Fruit fly (Drosophila melanogaster) S2 (cell line): ENCODE results near the gene Ctl1.

Experiments used
- CG8478 ChIP-seq: fragments of >200 bp; optimal IDR thresholded peaks from 2 replicates; lab custom pipeline; 2018
- CTCF ChIP-seq, 2 experiments: fragments of >200 bp; optimal IDR thresholded peaks; 2 replicates each; lab custom pipeline; 2018

The Ctl1 gene

DNA sequence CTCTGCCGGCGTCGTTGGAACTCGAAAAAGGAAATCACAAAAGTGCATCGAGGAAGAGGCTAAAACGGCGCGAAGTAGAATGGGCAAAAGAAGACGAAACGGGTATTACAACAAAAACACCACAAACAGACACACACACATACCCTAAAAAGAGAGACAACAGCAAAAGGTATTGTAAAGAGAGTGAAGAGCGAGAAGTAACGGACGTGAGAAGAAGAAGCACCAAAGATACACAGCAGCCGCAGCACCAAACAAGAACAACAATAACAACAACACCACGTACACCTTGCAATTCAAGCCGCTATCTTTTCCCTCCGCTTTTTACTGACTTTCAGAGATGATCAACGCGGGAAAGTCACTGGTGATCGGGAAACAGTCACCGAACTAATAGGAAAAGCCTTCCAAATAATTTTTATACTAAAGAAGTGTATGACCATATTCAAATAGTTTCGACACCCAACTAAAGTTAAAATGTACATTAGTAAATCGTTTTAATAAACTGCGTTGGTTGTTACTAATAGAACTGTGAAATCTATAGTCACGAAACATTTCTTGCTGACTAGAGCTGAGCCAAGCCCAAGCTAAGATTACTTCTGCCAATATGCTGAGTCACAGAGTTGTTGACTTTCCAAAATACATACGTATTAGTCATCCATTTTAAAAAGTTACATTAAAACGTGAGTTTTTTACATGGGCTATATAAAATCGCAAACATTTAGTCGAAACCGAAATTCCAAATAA is 25.5 kb upstream of the Ctl1 start:
- TF ChIP-seq CG8478 (lab: Kevin White, UChicago) (no peak), CTCF (optimal IDR thresholded peaks at IDR 0.05; lab: Kevin White, UChicago) (no peak)

DNA sequence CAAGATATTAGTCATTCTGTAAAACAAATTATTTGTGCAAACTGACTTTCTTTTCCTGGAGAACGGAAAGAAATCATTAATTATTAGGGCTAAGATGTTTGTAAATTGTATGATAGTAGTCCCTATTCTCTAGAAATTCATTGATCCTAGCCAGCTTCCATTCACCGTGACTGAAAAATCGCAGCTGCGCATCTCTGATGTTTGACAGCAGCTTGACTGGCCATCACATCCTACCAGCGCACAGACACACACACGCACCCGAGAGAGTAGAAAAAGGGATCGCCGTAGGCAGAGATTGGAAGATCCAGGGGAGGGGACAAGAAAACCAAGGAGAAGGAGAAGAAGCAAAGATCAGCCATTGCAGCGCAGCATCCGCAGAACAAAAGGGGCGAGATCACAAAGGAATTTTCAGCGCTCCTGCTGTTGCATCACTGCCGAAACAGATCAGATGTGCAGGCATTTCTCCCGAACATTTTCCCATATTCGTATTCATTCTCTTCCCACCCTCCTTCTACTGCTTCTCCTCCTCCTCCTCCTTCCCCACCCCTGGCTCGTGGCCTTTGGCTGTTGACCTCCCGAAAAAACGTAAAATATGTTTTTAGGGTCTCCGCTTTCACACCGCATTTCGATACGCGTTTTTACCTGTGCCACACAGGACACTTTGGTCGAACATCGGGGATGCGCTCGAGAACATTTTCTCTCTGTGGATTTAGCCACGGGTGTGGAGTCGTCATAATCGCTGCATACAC is 24.7 kb upstream of the Ctl1 start:
- no peak for TF ChIP-seq CTCF (optimal IDR thresholded peaks at IDR 0.05; lab: Kevin White, UChicago)
- TF ChIP-seq CG8478 (lab: Kevin White, UChicago): no peak

DNA sequence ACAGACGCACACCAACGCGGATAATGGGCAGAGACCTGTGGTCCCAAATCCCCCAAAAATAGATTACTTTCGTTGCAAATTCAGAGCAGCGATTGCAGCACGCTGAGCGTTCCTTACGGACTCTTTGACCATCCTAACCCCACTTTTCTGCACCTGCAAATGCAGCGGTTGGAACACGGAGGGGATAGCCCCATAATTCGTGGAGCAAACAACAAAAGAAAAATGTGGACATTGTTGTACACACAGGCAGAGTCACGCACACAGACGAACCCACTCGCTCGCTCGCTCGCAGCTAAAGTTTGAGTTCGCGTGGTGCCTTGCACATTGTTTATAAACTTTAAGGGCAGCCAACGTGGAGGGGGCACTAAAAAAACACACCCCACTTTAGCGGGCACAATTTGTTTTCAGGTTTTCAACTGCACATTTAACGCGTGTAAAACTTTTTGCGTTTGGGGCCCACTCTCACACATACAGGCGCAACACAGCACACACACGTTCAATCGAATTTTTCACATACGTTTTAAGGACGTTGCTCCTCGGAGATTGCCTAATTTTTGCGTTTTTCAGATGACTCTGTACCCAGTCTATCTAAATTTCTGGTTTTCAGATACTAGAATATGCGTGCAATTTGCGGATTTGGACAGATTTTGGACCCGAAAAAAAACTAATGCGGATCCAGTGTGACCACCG is 24.0 kb upstream of the Ctl1 start:
- no peak for TF ChIP-seq CTCF (optimal IDR thresholded peaks at IDR 0.05; lab: Kevin White, UChicago)
- no peak for TF ChIP-seq CG8478 (lab: Kevin White, UChicago)

DNA sequence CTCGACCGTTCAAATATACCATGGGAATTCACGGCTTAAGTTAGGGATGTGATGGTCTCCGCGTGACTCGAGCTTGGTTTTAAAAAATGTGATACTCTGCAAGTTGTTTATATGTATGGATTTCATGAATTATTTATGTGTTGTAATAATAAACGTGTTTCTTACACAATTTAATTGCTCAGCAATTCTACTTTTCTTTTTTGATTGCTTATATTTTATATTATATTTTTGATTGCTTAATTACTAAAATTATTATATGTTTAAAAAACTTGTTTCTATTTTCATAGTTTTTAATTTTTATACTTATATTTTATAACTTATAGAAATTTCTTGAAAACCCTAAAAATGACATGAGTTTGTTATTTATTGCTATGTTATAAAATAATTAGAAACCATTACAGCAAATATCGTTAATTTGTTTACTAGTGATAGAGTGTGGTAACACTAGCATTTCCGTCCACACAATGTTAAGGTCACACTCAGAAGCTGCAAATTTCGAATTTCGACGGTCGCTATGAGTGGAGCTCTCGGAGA is 23.4 kb upstream of the Ctl1 start, which contains the start of the genes ago and CG1265:
TSS of gene ago (minus strand) at position 6 of the 534 bp plus-strand sequence.
TSS of gene CG1265 (plus strand) at position 476 of the 534 bp plus-strand sequence.
- no peak for TF ChIP-seq CG8478 (lab: Kevin White, UChicago)
- no peak for TF ChIP-seq CTCF (optimal IDR thresholded peaks at IDR 0.05; lab: Kevin White, UChicago)

DNA sequence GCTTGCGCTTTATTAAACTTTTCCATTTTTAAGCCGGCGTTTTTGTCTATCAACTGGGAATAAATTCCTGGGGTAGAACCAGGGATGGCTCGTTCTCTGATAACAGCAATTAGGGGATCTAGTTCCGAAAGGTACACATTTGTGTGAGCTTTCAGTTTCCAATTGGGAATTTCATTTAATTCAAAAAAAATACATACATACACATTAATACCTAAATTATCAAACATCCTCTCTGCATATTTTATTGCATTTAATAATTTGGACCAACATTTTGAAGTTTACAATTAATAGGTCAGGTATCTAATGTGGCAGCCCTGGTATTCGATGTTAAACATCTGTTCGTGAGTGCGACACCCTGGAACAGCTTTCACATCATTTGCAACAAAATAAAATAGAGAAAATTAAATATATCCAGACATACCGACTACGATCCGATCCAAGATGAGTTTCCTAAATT is 18.6 kb upstream of the Ctl1 start, which contains the start of the genes CG15011 and CG1309:
TSS of gene CG15011 (minus strand) at position 51 of the 457 bp plus-strand sequence.
TSS of gene CG1309 (plus strand) at position 329 of the 457 bp plus-strand sequence.
- TF ChIP-seq CTCF (optimal IDR thresholded peaks at IDR 0.05; lab: Kevin White, UChicago): peak in 1 of 2 experiments; percentile 2
- TF ChIP-seq CG8478 (lab: Kevin White, UChicago): no peak

DNA sequence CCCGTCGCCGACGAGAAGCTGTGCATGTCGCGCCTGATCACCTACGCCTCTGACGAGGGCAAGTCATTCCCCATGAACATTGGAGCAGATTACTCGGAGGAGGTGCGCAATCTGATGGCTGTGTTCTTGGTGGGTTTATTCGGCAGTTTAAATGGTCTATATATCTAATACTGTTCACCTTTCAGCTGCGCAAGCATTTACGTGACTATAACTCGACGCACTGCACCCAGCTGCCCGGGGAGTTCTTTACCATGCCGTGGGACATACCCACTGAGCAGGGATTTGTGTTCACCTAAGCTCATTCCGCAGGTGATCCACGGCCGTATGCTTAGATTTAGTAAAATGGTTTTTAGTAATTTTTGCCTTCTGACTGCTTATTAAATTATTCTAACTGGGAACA is 16.6 kb upstream of the Ctl1 start:
- TF ChIP-seq CTCF (optimal IDR thresholded peaks at IDR 0.05; lab: Kevin White, UChicago) (no peak), CG8478 (lab: Kevin White, UChicago) (no peak)

- TF ChIP-seq CG8478 (lab: Kevin White, UChicago) (no peak), CTCF (optimal IDR thresholded peaks at IDR 0.05; lab: Kevin White, UChicago) (no peak)
Measured at dm6 chr3L:4262384-4262783, 15.4 kb upstream of the Ctl1 start, which contains the start of the genes CG11586 and VhaM9.7-a. Gene CG11586, minus strand, starts transcription at chr3L:4262470. Gene VhaM9.7-a, plus strand, starts transcription at chr3L:4262705.

DNA sequence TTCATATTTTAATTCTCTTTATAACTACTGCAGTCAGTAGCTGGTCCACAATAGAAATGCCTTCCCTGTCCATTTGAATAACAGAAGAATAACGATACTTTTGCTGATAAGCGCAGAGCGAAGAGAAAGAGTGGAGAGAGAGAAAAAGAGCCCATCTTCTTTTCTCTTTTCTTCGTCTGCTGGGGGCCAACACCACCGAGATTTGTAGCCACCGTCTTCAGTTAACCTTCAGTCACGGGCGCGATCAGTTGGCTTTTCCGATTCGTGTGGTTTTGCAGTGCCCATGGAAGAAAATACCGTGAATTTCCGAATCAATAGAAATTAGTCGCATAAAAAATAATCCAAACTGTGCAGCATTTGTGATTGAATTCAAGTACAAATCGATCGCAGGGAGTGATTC is 14.3 kb upstream of the Ctl1 start, which contains the start of gene CG1273:
TSS of gene CG1273 (plus strand) at position 218 of the 400 bp plus-strand sequence.
- TF ChIP-seq CG8478 (lab: Kevin White, UChicago) (no peak), CTCF (optimal IDR thresholded peaks at IDR 0.05; lab: Kevin White, UChicago) (no peak)

dm6 chr3L:4264963-4265362 is 12.8 kb upstream of the Ctl1 start:
- TF ChIP-seq CG8478 (lab: Kevin White, UChicago) (no peak), CTCF (optimal IDR thresholded peaks at IDR 0.05; lab: Kevin White, UChicago) (no peak)

DNA sequence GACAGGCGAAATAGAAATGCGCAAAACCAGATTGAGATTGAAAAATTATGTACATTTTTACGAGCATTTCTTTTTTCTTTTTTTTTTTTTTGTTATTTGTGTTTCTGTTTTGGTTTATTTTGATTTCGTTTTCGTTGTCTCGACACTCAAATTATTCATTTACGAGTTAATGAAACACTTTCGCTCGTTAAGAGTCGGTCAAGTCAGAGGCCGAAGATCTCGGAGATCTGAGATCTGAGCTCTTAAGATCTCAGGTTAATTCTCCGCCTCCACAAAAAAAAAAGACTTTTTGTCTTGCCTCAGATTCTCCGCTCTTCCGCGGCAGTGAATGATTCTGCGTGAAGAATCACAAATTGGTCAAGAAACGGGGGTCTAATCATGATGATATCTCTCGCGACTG is 11.9 kb upstream of the Ctl1 start:
- TF ChIP-seq CTCF (optimal IDR thresholded peaks at IDR 0.05; lab: Kevin White, UChicago) (no peak), CG8478 (lab: Kevin White, UChicago) (no peak)

dm6 chr3L:4267403-4267802 is 10.4 kb upstream of the Ctl1 start, which contains the start of gene CG33764:
Gene CG33764, minus strand, starts transcription at chr3L:4267503.
- TF ChIP-seq CTCF (optimal IDR thresholded peaks at IDR 0.05; lab: Kevin White, UChicago) (no peak), CG8478 (lab: Kevin White, UChicago) (no peak)

- TF ChIP-seq CTCF (optimal IDR thresholded peaks at IDR 0.05; lab: Kevin White, UChicago): no peak
- TF ChIP-seq CG8478 (lab: Kevin White, UChicago): no peak
Measured at dm6 chr3L:4269208-4269607, 8.6 kb upstream of the Ctl1 start.

DNA sequence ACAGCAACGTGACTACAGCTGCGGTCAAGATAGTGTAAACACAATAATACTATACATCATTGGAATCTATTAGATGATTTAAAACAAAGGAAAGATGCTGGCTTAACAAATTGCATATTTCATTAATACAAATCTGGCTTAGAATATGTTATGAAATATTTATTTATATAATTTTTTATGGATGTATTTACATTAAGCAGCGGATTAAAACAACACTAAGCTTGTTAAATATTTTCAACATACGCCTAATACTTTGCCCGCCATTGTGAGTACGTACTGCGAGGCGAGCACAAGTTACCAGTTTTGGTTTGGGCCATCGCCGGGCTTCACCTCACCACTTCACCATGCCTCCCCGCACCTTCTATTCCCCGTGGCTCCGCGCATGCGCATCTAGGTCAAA is 7.8 kb upstream of the Ctl1 start:
- TF ChIP-seq CTCF (optimal IDR thresholded peaks at IDR 0.05; lab: Kevin White, UChicago): no peak
- no peak for TF ChIP-seq CG8478 (lab: Kevin White, UChicago)
